Fruit fly (Drosophila melanogaster) whole organism, embryonic: ENCODE results near the gene CG8925.
A peak's percentile ranks its signal among the peaks of the same experiment; 100 is the strongest.

Experiments
- Atf6 ChIP-seq: fragments of 200-800 bp; sonication (Bioruptor generic); IDR thresholded peaks from 2 replicates; pipeline ENCODE4 v1.3.6; 2022; ENCODE audit warnings: missing biosample characterization, missing genetic modification characterization
- CG10267 ChIP-seq: fragments of 200-800 bp; sonication (Bioruptor generic); optimal IDR thresholded peaks from 2 replicates; lab custom pipeline; 2018; ENCODE audit warnings: missing biosample characterization, mild to moderate bottlenecking, missing genetic modification characterization, moderate library complexity
- CG10543 ChIP-seq: fragments of 200-800 bp; sonication (Bioruptor generic); optimal IDR thresholded peaks from 3 replicates; lab custom pipeline; 2017; ENCODE audit warnings: missing biosample characterization, mild to moderate bottlenecking, missing genetic modification characterization, moderate library complexity
- CG10654 ChIP-seq: fragments of 200-800 bp; sonication (Bioruptor generic); optimal IDR thresholded peaks from 2 replicates; lab custom pipeline; 2016; ENCODE audit warnings: missing biosample characterization, missing genetic modification characterization
- CG18262 ChIP-seq: fragments of 200-800 bp; optimal IDR thresholded peaks from 3 replicates; lab custom pipeline; 2019; ENCODE audit warnings: missing biosample characterization, mild to moderate bottlenecking, missing genetic modification characterization, moderate library complexity
- CG31224 ChIP-seq: fragments of 200-800 bp; sonication (Bioruptor generic); IDR thresholded peaks from 2 replicates; pipeline ENCODE4 v1.3.6; 2022; ENCODE audit warnings: missing biosample characterization, missing genetic modification characterization
- CG3847 ChIP-seq: fragments of 200-800 bp; sonication (Bioruptor generic); IDR thresholded peaks from 2 replicates; pipeline ENCODE4 v1.3.6; 2022; ENCODE audit warnings: missing biosample characterization, missing genetic modification characterization
- CG4707 ChIP-seq: fragments of 200-800 bp; sonication (Bioruptor generic); optimal IDR thresholded peaks from 2 replicates; lab custom pipeline; 2018; ENCODE audit warnings: missing biosample characterization, mild to moderate bottlenecking, missing genetic modification characterization, moderate library complexity
- CG5180 ChIP-seq: fragments of 200-800 bp; sonication (Bioruptor generic); optimal IDR thresholded peaks from 3 replicates; lab custom pipeline; 2017; ENCODE audit warnings: missing biosample characterization, missing genetic modification characterization, mild to moderate bottlenecking, moderate library complexity, missing genetic modification reagents
- CG6175 ChIP-seq: fragments of 200-800 bp; sonication (Bioruptor generic); IDR thresholded peaks from 3 replicates; pipeline ENCODE4 v1.3.6; 2022; ENCODE audit warnings: missing biosample characterization, missing genetic modification characterization
- CG7987 ChIP-seq: fragments of 200-800 bp; sonication (Bioruptor generic); optimal IDR thresholded peaks from 2 replicates; lab custom pipeline; 2018; ENCODE audit warnings: missing biosample characterization, mild to moderate bottlenecking, missing genetic modification characterization, moderate library complexity
- CG8478 ChIP-seq: fragments of >200 bp; optimal IDR thresholded peaks from 2 replicates; lab custom pipeline; 2018
- Dad ChIP-seq: fragments of 200-800 bp; sonication (Bioruptor generic); optimal IDR thresholded peaks from 3 replicates; lab custom pipeline; 2016; ENCODE audit warnings: missing biosample characterization, missing genetic modification characterization
- Fer1 ChIP-seq: fragments of 200-800 bp; sonication (Bioruptor generic); optimal IDR thresholded peaks from 2 replicates; lab custom pipeline; 2017; ENCODE audit warnings: missing biosample characterization, mild to moderate bottlenecking, missing genetic modification characterization
- MTF-1 ChIP-seq: fragments of 200-800 bp; sonication (Bioruptor generic); optimal IDR thresholded peaks from 2 replicates; lab custom pipeline; 2018; ENCODE audit warnings: missing biosample characterization, mild to moderate bottlenecking, missing genetic modification characterization, borderline replicate concordance
- Meics ChIP-seq: fragments of 200-800 bp; sonication (Bioruptor generic); optimal IDR thresholded peaks from 2 replicates; lab custom pipeline; 2017; ENCODE audit warnings: missing biosample characterization, mild to moderate bottlenecking, missing genetic modification characterization
- Nf-YA ChIP-seq: fragments of 200-800 bp; sonication (Bioruptor generic); IDR thresholded peaks from 2 replicates; pipeline ENCODE4 v1.3.6; 2022; ENCODE audit warnings: missing biosample characterization, missing genetic modification characterization
- Oaz ChIP-seq: fragments of 200-800 bp; sonication (Bioruptor generic); IDR thresholded peaks from 2 replicates; pipeline ENCODE4 v1.3.6; 2022; ENCODE audit warnings: missing biosample characterization, missing genetic modification characterization
- Opbp ChIP-seq: fragments of 200-800 bp; sonication (Bioruptor generic); IDR thresholded peaks from 3 replicates; pipeline ENCODE4 v1.3.6; 2022; ENCODE audit warnings: missing biosample characterization, missing genetic modification characterization; ENCODE audit not compliant: partially characterized antibody
- Spps ChIP-seq: fragments of 200-800 bp; sonication (Bioruptor generic); optimal IDR thresholded peaks from 2 replicates; lab custom pipeline; 2018; ENCODE audit warnings: missing biosample characterization, mild to moderate bottlenecking, missing genetic modification characterization
- Sry-δ ChIP-seq: fragments of 200-800 bp; sonication (Bioruptor generic); optimal IDR thresholded peaks from 2 replicates; lab custom pipeline; 2016; ENCODE audit warnings: missing biosample characterization, missing genetic modification characterization
- Ssrp ChIP-seq: fragments of 200-800 bp; sonication (Bioruptor generic); optimal IDR thresholded peaks from 2 replicates; lab custom pipeline; 2018; ENCODE audit warnings: missing biosample characterization, mild to moderate bottlenecking, missing genetic modification characterization, moderate library complexity
- Tbp ChIP-seq: fragments of >200 bp; optimal IDR thresholded peaks from 2 replicates; lab custom pipeline; 2018; ENCODE audit warnings: missing biosample characterization, missing genetic modification characterization
- Xrp1 ChIP-seq: fragments of 200-800 bp; sonication (Bioruptor generic); IDR thresholded peaks from 2 replicates; pipeline ENCODE4 v1.3.6; 2022; ENCODE audit warnings: missing biosample characterization, missing genetic modification characterization
- ac ChIP-seq: fragments of 200-800 bp; sonication (Bioruptor generic); optimal IDR thresholded peaks from 3 replicates; lab custom pipeline; 2017; ENCODE audit warnings: missing biosample characterization, mild to moderate bottlenecking, missing genetic modification characterization
- az2 ChIP-seq: fragments of 200-800 bp; sonication (Bioruptor generic); optimal IDR thresholded peaks from 3 replicates; lab custom pipeline; 2016; ENCODE audit warnings: missing biosample characterization, missing genetic modification characterization
- bbx ChIP-seq: fragments of 200-800 bp; sonication (Bioruptor generic); IDR thresholded peaks from 2 replicates; pipeline ENCODE4 v1.3.6; 2022; ENCODE audit warnings: missing biosample characterization, missing genetic modification characterization; ENCODE audit not compliant: partially characterized antibody
- cg ChIP-seq: fragments of 200-800 bp; sonication (Bioruptor generic); optimal IDR thresholded peaks from 3 replicates; lab custom pipeline; 2019; ENCODE audit warnings: missing biosample characterization, mild to moderate bottlenecking, missing genetic modification characterization, moderate library complexity
- chn ChIP-seq: fragments of 200-800 bp; sonication (Bioruptor generic); optimal IDR thresholded peaks from 2 replicates; lab custom pipeline; 2016; ENCODE audit warnings: missing biosample characterization, missing genetic modification characterization
- croc ChIP-seq: fragments of 200-800 bp; sonication (Bioruptor generic); conservative IDR thresholded peaks from 3 replicates; pipeline ENCODE4 v1.3.6; 2022; ENCODE audit warnings: missing biosample characterization, missing genetic modification characterization
- gcm2 ChIP-seq: fragments of 200-800 bp; sonication (Bioruptor generic); optimal IDR thresholded peaks from 2 replicates; lab custom pipeline; 2016; ENCODE audit warnings: missing biosample characterization, missing genetic modification characterization
- gsb ChIP-seq: fragments of 200-800 bp; sonication (Bioruptor generic); IDR thresholded peaks from 2 replicates; pipeline ENCODE4 v1.3.6; 2022; ENCODE audit warnings: missing biosample characterization, missing genetic modification characterization
- inv ChIP-seq: fragments of 200-800 bp; sonication (Bioruptor generic); IDR thresholded peaks from 2 replicates; pipeline ENCODE4 v1.3.6; 2022; ENCODE audit warnings: missing biosample characterization, missing genetic modification characterization; ENCODE audit not compliant: partially characterized antibody
- lola ChIP-seq, 3 experiments: fragments of >200 bp in 2 of 3; fragments of 200-800 bp in 1 of 3; sonication (Bioruptor generic) in 1 of 3; optimal IDR thresholded peaks; 2 replicates each; lab custom pipeline; 2017 to 2019; ENCODE audit warnings: missing biosample characterization in 3 of 3, missing genetic modification characterization in 3 of 3, mild to moderate bottlenecking in 1 of 3, moderate library complexity in 1 of 3
- maf-S ChIP-seq: fragments of 200-800 bp; sonication (Bioruptor generic); optimal IDR thresholded peaks from 2 replicates; lab custom pipeline; 2016; ENCODE audit warnings: missing biosample characterization, missing genetic modification characterization
- nmo ChIP-seq: fragments of 200-800 bp; sonication (Bioruptor generic); optimal IDR thresholded peaks from 2 replicates; lab custom pipeline; 2018; ENCODE audit warnings: missing biosample characterization, mild to moderate bottlenecking, missing genetic modification characterization, moderate library complexity
- otp ChIP-seq: fragments of 200-800 bp; sonication (Bioruptor generic); IDR thresholded peaks from 3 replicates; pipeline ENCODE4, ENCODE4 v1.3.6; 2022; ENCODE audit warnings: missing biosample characterization, missing genetic modification characterization
- pb ChIP-seq: fragments of 200-800 bp; sonication (Bioruptor generic); optimal IDR thresholded peaks from 3 replicates; lab custom pipeline; 2016; ENCODE audit warnings: missing biosample characterization, missing genetic modification characterization
- pnt ChIP-seq: fragments of 200-800 bp; sonication (Bioruptor generic); optimal IDR thresholded peaks from 3 replicates; lab custom pipeline; 2016; ENCODE audit warnings: missing biosample characterization, missing genetic modification characterization
- pros ChIP-seq: fragments of 200-800 bp; sonication (Bioruptor generic); optimal IDR thresholded peaks from 3 replicates; lab custom pipeline; 2019; ENCODE audit warnings: missing biosample characterization, mild to moderate bottlenecking, missing genetic modification characterization, moderate library complexity
- sqz ChIP-seq: fragments of 200-800 bp; sonication (Bioruptor generic); optimal IDR thresholded peaks from 3 replicates; lab custom pipeline; 2018; ENCODE audit warnings: missing biosample characterization, mild to moderate bottlenecking, missing genetic modification characterization
- sr ChIP-seq: fragments of 200-800 bp; sonication (Bioruptor generic); IDR thresholded peaks from 3 replicates; pipeline ENCODE4 v1.3.6; 2022; ENCODE audit warnings: missing biosample characterization, missing genetic modification characterization
- stwl ChIP-seq: fragments of 200-800 bp; sonication (Bioruptor generic); optimal IDR thresholded peaks from 3 replicates; lab custom pipeline; 2018; ENCODE audit warnings: missing biosample characterization, mild to moderate bottlenecking, missing genetic modification characterization, moderate library complexity
- tx ChIP-seq: fragments of 200-800 bp; sonication (Bioruptor generic); optimal IDR thresholded peaks from 2 replicates; lab custom pipeline; 2016; ENCODE audit warnings: missing biosample characterization, missing genetic modification characterization
- vnd ChIP-seq: fragments of 200-800 bp; sonication (Bioruptor generic); IDR thresholded peaks from 3 replicates; pipeline ENCODE4 v1.3.6; 2022; ENCODE audit warnings: missing biosample characterization, missing genetic modification characterization; ENCODE audit not compliant: partially characterized antibody
- z ChIP-seq: fragments of 200-800 bp; sonication (Bioruptor generic); IDR thresholded peaks from 3 replicates; pipeline ENCODE4 v1.3.6; 2022; ENCODE audit warnings: missing biosample characterization, missing genetic modification characterization
- zfh2 ChIP-seq: fragments of 200-800 bp; sonication (Bioruptor generic); optimal IDR thresholded peaks from 2 replicates; lab custom pipeline; 2016; ENCODE audit warnings: missing biosample characterization, missing genetic modification characterization

Gene CG8925

dm6 chr3R:16222300-16222903 is 50.6 kb downstream of the CG8925 start (continued):
- TF ChIP-seq ac (GFP tag; lab: Kevin White, UChicago) (peak; percentile 92), Ssrp (tag; lab: Kevin White, UChicago) (peak; percentile 98), nmo (peak; percentile 98), Sry-δ (GFP tag; lab: Kevin White, UChicago) (peak; percentile 87), croc (GFP tag; lab: Robert Waterston, UW) (peak; percentile 99), Fer1 (GFP tag; lab: Kevin White, UChicago) (peak; percentile 99), CG7987 (GFP tag; lab: Kevin White, UChicago) (peak; percentile 99), inv (GFP tag; lab: Robert Waterston, UW) (no peak), pnt (GFP tag; lab: Kevin White, UChicago) (peak; percentile 100), stwl (tag; lab: Kevin White, UChicago) (peak; percentile 69), CG8478 (lab: Kevin White, UChicago) (peak; percentile 92), CG31224 (GFP tag; lab: Robert Waterston, UW) (peak; percentile 98), az2 (GFP tag; lab: Kevin White, UChicago) (peak; percentile 99), chn (GFP tag; lab: Kevin White, UChicago) (peak; percentile 100), bbx (GFP tag; lab: Robert Waterston, UW) (peak; percentile 62; the same call in 1 of the 2 replicates), CG10654 (GFP tag; lab: Kevin White, UChicago) (peak; percentile 100), gcm2 (GFP tag; lab: Kevin White, UChicago) (peak; percentile 98), CG10267 (tag; lab: Kevin White, UChicago) (peak; percentile 93), zfh2 (GFP tag; lab: Kevin White, UChicago) (peak; percentile 98)

- TF ChIP-seq Xrp1 (GFP tag; lab: Robert Waterston, UW) (peak; percentile 27; the same call in 1 of the 2 replicates), cg (GFP tag; lab: Kevin White, UChicago) (peak; percentile 15), CG10543 (peak; percentile 72), vnd (GFP tag; lab: Robert Waterston, UW) (no peak), Spps (tag; lab: Kevin White, UChicago) (no peak), sr (0 out of 3 replicates have a peak, but pooled peaks have one; percentile 39), CG5180 (GFP tag; lab: Kevin White, UChicago) (peak; percentile 73), maf-S (GFP tag; lab: Kevin White, UChicago) (no peak), sqz (GFP tag; lab: Kevin White, UChicago) (peak; percentile 14), Nf-YA (GFP tag; lab: Robert Waterston, UW) (no peak), CG3847 (no peak), MTF-1 (GFP tag; lab: Kevin White, UChicago) (no peak), lola (GFP tag; optimal IDR thresholded peaks at IDR 0.05; lab: Kevin White, UChicago) (no peak), Dad (no peak), CG18262 (tag; lab: Kevin White, UChicago) (peak; percentile 35), gsb (GFP tag; lab: Robert Waterston, UW) (no peak), Meics (GFP tag; lab: Kevin White, UChicago) (peak; percentile 71), CG4707 (GFP tag; lab: Kevin White, UChicago) (peak; percentile 32), Tbp (no peak), CG6175 (GFP tag; lab: Robert Waterston, UW) (peak; percentile 80), Opbp (GFP tag; lab: Robert Waterston, UW) (peak; percentile 60; the same call in 2 of the 3 replicates), otp (GFP tag; lab: Robert Waterston, UW) (peak; percentile 56; the same call in 1 of the 3 replicates), Atf6 (GFP tag; lab: Robert Waterston, UW) (no peak), tx (GFP tag; lab: Kevin White, UChicago) (no peak), pros (GFP tag; lab: Kevin White, UChicago) (peak; percentile 49), pb (GFP tag; lab: Kevin White, UChicago) (peak; percentile 36), z (peak; percentile 51; the same call in 1 of the 3 replicates), Oaz (GFP tag; lab: Robert Waterston, UW) (no peak)
Measured at dm6 chr3R:16223252-16224037, 51.7 kb downstream of the CG8925 start.
